Fruit fly (Drosophila melanogaster): ENCODE data around the gene CG7884.
A peak's percentile ranks its signal among the peaks of the same experiment; 100 is the strongest.

Gene CG7884

dm6 chrX:19193336-19193735, 27.1 kb upstream of the CG7884 start, which contains the start of the genes CG7914 and CG14194:
Gene CG7914 (minus strand): TSS chrX:19193448.
Gene CG14194 (plus strand): TSS chrX:19193555.
- TF ChIP-seq fkh (GFP tag; optimal IDR thresholded peaks at IDR 0.05) (peak; percentile 68), CG1621 (tag; optimal IDR thresholded peaks at IDR 0.05) (peak; percentile 53), Ets96B (tag; optimal IDR thresholded peaks at IDR 0.05) (no peak), achi (GFP tag; optimal IDR thresholded peaks at IDR 0.05) (no peak), ss (GFP tag; optimal IDR thresholded peaks at IDR 0.05) (peak in 1 of 2 experiments; percentile 9), Sox14 (GFP tag; optimal IDR thresholded peaks at IDR 0.05) (peak; percentile 75), CG6163 (GFP tag; IDR thresholded peaks at IDR 0.05) (peak; percentile 39; the same call in 2 of the 3 replicates)

DNA sequence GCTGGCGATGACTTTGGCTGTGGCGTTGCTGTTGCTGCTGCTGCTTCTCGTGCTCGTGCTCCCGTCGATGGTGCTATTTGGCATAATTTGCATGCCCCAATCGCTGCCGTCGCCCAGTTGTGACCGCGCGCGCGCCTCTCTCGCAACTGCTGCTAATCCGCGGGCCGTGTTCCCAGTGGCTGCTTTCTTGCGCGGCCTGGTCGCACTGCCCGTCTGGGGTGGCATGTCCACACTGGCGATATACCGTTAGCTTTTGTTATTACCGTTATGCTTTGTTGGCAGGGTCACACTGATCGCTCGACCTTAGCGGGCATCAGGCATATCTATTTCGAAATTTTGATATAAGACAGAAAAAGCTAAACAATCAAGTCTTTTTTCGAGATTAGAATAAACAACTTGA, 18.8 kb upstream of the CG7884 start, which contains the start of gene CG7990:
Gene CG7990, minus strand, starts transcription at position 350 of the 400 bp plus-strand sequence.
- no peak for TF ChIP-seq CG4318 (GFP tag; optimal IDR thresholded peaks at IDR 0.05)
- no peak for TF ChIP-seq spab (GFP tag; optimal IDR thresholded peaks at IDR 0.05)
- TF ChIP-seq topi (GFP tag; optimal IDR thresholded peaks at IDR 0.05), result no peak
- no peak for TF ChIP-seq Eip78C (GFP tag)
- TF ChIP-seq salr (GFP tag; optimal IDR thresholded peaks at IDR 0.05), result no peak
- no peak for TF ChIP-seq CG6276 (GFP tag; optimal IDR thresholded peaks at IDR 0.05)
- TF ChIP-seq Lpt (GFP tag; optimal IDR thresholded peaks at IDR 0.05), result no peak
- no peak for TF ChIP-seq net (GFP tag; optimal IDR thresholded peaks at IDR 0.05)
- TF ChIP-seq CG16779 (tag; optimal IDR thresholded peaks at IDR 0.05), result no peak
- TF ChIP-seq Eip93F (GFP tag; optimal IDR thresholded peaks at IDR 0.05), result no peak
- no peak for TF ChIP-seq CG8632 (GFP tag; optimal IDR thresholded peaks at IDR 0.05)
- no peak for TF ChIP-seq fd85E (GFP tag; optimal IDR thresholded peaks at IDR 0.05)
- no peak for TF ChIP-seq CG8119 (GFP tag; IDR thresholded peaks at IDR 0.05)
- TF ChIP-seq Sox15 (GFP tag; optimal IDR thresholded peaks at IDR 0.05), result no peak
- TF ChIP-seq Hr39 (GFP tag; optimal IDR thresholded peaks at IDR 0.05), result no peak
- TF ChIP-seq CG7368 (GFP tag; optimal IDR thresholded peaks at IDR 0.05), result no peak

DNA sequence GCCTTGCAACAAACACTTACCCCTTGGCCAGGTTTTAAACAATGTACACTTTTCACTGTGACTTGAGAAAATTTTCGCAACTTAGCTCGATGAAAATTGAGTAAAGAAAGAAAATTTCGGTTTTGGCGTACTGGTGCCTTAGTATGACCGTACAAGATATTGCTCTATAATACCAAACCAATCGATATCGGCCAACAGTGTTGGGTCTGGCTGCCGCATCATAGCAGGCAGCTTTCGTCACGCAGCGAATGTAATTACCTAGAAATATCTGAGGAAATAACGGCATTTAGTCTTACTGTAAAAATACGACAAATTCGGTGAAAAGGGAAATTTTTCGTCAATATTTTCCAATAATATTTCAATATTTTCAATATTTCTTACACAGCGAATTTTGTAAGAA, 12.4 kb upstream of the CG7884 start, which contains the start of gene Ulp1:
Gene Ulp1, minus strand, starts transcription at position 174 of the 400 bp plus-strand sequence.
- peak; percentile 2 for TF ChIP-seq CG31627 (GFP tag; optimal IDR thresholded peaks at IDR 0.05)
- peak; percentile 51 for TF ChIP-seq Sox14 (GFP tag; optimal IDR thresholded peaks at IDR 0.05)
- peak; percentile 17 for TF ChIP-seq CG6854 (GFP tag; optimal IDR thresholded peaks at IDR 0.05)
- TF ChIP-seq Ets21C (GFP tag; optimal IDR thresholded peaks at IDR 0.05), result no peak
- 0 out of 2 replicates have a peak, but pooled peaks have one; percentile 15 for TF ChIP-seq CG15336 (GFP tag; IDR thresholded peaks at IDR 0.05)

DNA sequence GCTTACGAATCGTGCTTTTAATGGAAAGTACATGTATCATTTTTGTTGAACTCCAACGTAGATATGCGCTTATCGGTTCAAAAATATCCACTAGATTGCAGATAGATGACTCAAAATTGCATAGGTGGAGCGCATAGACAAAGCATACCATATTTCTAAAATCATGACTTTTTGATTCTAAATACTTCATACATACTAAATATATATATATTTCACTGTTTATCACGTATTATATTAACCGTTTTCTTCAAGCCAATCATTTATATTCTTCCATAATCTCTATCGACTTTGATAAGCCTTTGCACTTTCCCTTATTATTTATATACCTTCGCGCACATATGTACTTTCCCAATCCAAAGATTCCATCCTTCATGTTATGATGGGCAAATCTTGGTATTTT, 8.4 kb upstream of the CG7884 start, which contains the start of gene CG14195:
Gene CG14195, minus strand, starts transcription at position 101 of the 400 bp plus-strand sequence.
- TF ChIP-seq net (GFP tag; optimal IDR thresholded peaks at IDR 0.05), result no peak
- no peak for TF ChIP-seq CG6808 (GFP tag; optimal IDR thresholded peaks at IDR 0.05)
- TF ChIP-seq Hr4 (GFP tag; optimal IDR thresholded peaks at IDR 0.05), result no peak
- TF ChIP-seq Ets21C (GFP tag; optimal IDR thresholded peaks at IDR 0.05), result no peak
- no peak for TF ChIP-seq CG3919 (GFP tag; optimal IDR thresholded peaks at IDR 0.05)

dm6 chrX:19212954-19213353, 7.5 kb upstream of the CG7884 start, which contains the start of gene Mur18B:
Gene Mur18B (plus strand): TSS chrX:19213254.
- no peak for TF ChIP-seq Sox15 (GFP tag; optimal IDR thresholded peaks at IDR 0.05)
- no peak for TF ChIP-seq ss (GFP tag; optimal IDR thresholded peaks at IDR 0.05)
- TF ChIP-seq Sox14 (GFP tag; optimal IDR thresholded peaks at IDR 0.05), result no peak
- TF ChIP-seq CG7368 (GFP tag; optimal IDR thresholded peaks at IDR 0.05), result no peak
- TF ChIP-seq CG1621 (tag; optimal IDR thresholded peaks at IDR 0.05), result no peak
- no peak for TF ChIP-seq spab (GFP tag; optimal IDR thresholded peaks at IDR 0.05)
- TF ChIP-seq Eip93F (GFP tag; optimal IDR thresholded peaks at IDR 0.05), result no peak
- no peak for TF ChIP-seq vri (GFP tag; optimal IDR thresholded peaks at IDR 0.05)
- TF ChIP-seq achi (GFP tag; optimal IDR thresholded peaks at IDR 0.05), result no peak

DNA sequence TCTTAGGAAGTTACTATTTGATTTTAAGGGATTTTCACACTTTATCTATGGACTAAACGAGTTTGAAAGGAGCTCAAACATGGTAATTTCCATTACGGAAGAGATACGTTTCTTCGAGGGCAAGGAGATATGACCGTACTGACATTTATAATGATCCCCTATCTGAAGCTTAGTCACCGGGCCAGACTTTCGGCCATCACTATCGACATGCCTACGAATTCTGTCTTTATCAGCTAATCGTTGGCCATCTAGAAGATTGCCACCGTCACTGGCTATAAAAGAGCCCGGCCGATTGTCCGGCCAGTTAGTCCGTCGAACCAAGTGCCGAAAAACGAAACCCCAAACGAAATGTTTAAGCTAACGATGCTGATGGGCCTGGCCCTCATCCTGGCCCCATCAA, 5.2 kb upstream of the CG7884 start, which contains the start of gene Muc18B:
Gene Muc18B, plus strand, starts transcription at position 301 of the 400 bp plus-strand sequence.
- TF ChIP-seq pdm3 (GFP tag; optimal IDR thresholded peaks at IDR 0.05) (no peak), CG7368 (GFP tag; optimal IDR thresholded peaks at IDR 0.05) (no peak), Met (GFP tag; optimal IDR thresholded peaks at IDR 0.05) (no peak), topi (GFP tag; optimal IDR thresholded peaks at IDR 0.05) (no peak), ss (GFP tag; optimal IDR thresholded peaks at IDR 0.05) (no peak), Hr38 (GFP tag; optimal IDR thresholded peaks at IDR 0.05) (no peak), CG8632 (GFP tag; optimal IDR thresholded peaks at IDR 0.05) (no peak), vri (GFP tag; optimal IDR thresholded peaks at IDR 0.05) (no peak), Hr4 (GFP tag; optimal IDR thresholded peaks at IDR 0.05) (no peak), cyc (GFP tag; optimal IDR thresholded peaks at IDR 0.05) (no peak), CG11762 (GFP tag; optimal IDR thresholded peaks at IDR 0.05; ENCODE audit: insufficient read depth) (no peak), Lpt (GFP tag; optimal IDR thresholded peaks at IDR 0.05) (no peak)
